Worm (Caenorhabditis elegans): ENCODE results near the gene C10G8.3.

ce11 chrV:5324566-5324965, 12.0 kb downstream of the C10G8.3 start, which contains the start of gene ceh-33:
- TF ChIP-seq him-1 (tag; optimal IDR thresholded peaks at IDR 0.05) (no peak), W03F9.2 (tag; optimal IDR thresholded peaks at IDR 0.05) (no peak)
